Worm (Caenorhabditis elegans): ENCODE results near the gene Y94H6A.3.
A peak's percentile ranks its signal among the peaks of the same experiment; 100 is the strongest.

The Y94H6A.3 gene

DNA sequence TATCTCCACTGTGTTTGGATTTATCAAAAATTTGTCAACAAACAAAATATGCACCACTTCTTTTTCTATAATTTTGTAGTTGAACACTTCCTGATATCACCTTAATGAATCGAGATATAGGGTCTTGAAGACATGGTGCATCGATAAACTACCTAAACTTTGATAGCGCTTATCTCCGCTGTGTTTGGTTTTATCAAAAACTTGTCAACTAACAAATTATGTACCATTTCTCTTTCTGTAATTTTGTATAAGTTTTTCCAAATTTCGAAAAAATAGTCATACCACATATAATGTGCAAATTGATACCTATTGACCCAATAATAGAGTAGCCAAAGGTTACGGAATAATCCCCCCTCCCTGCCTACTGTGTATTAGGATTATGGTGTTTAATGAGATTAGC is 46.2 kb upstream of the Y94H6A.3 start:
- TF ChIP-seq elt-2 (tag; optimal IDR thresholded peaks at IDR 0.05) (peak; percentile 68), K09A11.1 (tag; optimal IDR thresholded peaks at IDR 0.05; ENCODE audit: insufficient read depth) (no peak)

ce11 chrIV:2634992-2635391 is 41.3 kb upstream of the Y94H6A.3 start:
- no peak for TF ChIP-seq nfya-1 (tag; optimal IDR thresholded peaks at IDR 0.05)

- no peak for TF ChIP-seq ceh-2 (tag; optimal IDR thresholded peaks at IDR 0.05)
- peak; percentile 16 for TF ChIP-seq nhr-232 (tag; optimal IDR thresholded peaks at IDR 0.05)
- no peak for TF ChIP-seq npax-4 (tag; optimal IDR thresholded peaks at IDR 0.05)
- TF ChIP-seq pha-2 (tag; optimal IDR thresholded peaks at IDR 0.05) = peak; percentile 47
- no peak for TF ChIP-seq dve-1 (tag; optimal IDR thresholded peaks at IDR 0.05)
- TF ChIP-seq unc-86 (tag; optimal IDR thresholded peaks at IDR 0.05) = peak; percentile 43
- no peak for TF ChIP-seq lim-6 (tag; optimal IDR thresholded peaks at IDR 0.05)
- no peak for TF ChIP-seq pat-9 (tag; optimal IDR thresholded peaks at IDR 0.05)
- no peak for TF ChIP-seq pax-1 (tag; optimal IDR thresholded peaks at IDR 0.05)
- no peak for TF ChIP-seq ceh-22 (tag; optimal IDR thresholded peaks at IDR 0.05)
- no peak for TF ChIP-seq fkh-10 (GFP tag; optimal IDR thresholded peaks at IDR 0.05)
- peak; percentile 63 for TF ChIP-seq K02D7.2 (tag; optimal IDR thresholded peaks at IDR 0.05)
- no peak for TF ChIP-seq F13H6.1 (tag; optimal IDR thresholded peaks at IDR 0.05)
- TF ChIP-seq ttx-3 (tag; optimal IDR thresholded peaks at IDR 0.05) = peak; percentile 56
- no peak for TF ChIP-seq odd-2 (tag; optimal IDR thresholded peaks at IDR 0.05)
- TF ChIP-seq ets-4 (tag; optimal IDR thresholded peaks at IDR 0.05) = no peak
- TF ChIP-seq sox-4 (tag; optimal IDR thresholded peaks at IDR 0.05) = peak; percentile 38
- no peak for TF ChIP-seq ceh-18 (tag; optimal IDR thresholded peaks at IDR 0.05)
- no peak for TF ChIP-seq mec-3 (tag; optimal IDR thresholded peaks at IDR 0.05; ENCODE audit: borderline replicate concordance)
- no peak for TF ChIP-seq fkh-6 (tag; optimal IDR thresholded peaks at IDR 0.05)
- TF ChIP-seq elt-4 (tag; optimal IDR thresholded peaks at IDR 0.05) = no peak
- TF ChIP-seq tbx-2 (tag; optimal IDR thresholded peaks at IDR 0.05) = peak; percentile 42
- no peak for TF ChIP-seq ceh-30 (tag; optimal IDR thresholded peaks at IDR 0.05)
- no peak for TF ChIP-seq madf-2 (tag; optimal IDR thresholded peaks at IDR 0.05)
- TF ChIP-seq sdc-2 (tag; optimal IDR thresholded peaks at IDR 0.05) = no peak
- TF ChIP-seq nfya-1 (tag; optimal IDR thresholded peaks at IDR 0.05) = no peak
- TF ChIP-seq K09A11.1 (tag; optimal IDR thresholded peaks at IDR 0.05; ENCODE audit: insufficient read depth) = no peak
- TF ChIP-seq hlh-30 (tag; optimal IDR thresholded peaks at IDR 0.05; ENCODE audit: insufficient read depth) = no peak
- TF ChIP-seq ama-1 (optimal IDR thresholded peaks at IDR 0.05) = no peak
- TF ChIP-seq hlh-6 (tag; optimal IDR thresholded peaks at IDR 0.05) = no peak
- TF ChIP-seq elt-2 (tag; optimal IDR thresholded peaks at IDR 0.05) = peak; percentile 40
- peak; percentile 92 for TF ChIP-seq ceh-48 (tag; optimal IDR thresholded peaks at IDR 0.05)
- TF ChIP-seq fax-1 (tag; optimal IDR thresholded peaks at IDR 0.05) = no peak
- peak; percentile 61 for TF ChIP-seq che-1 (tag; optimal IDR thresholded peaks at IDR 0.05)
- TF ChIP-seq sox-2 (GFP tag; IDR thresholded peaks at IDR 0.05) = no peak
- peak; percentile 9 for TF ChIP-seq ztf-16 (tag; optimal IDR thresholded peaks at IDR 0.05)
- TF ChIP-seq pha-4 (tag; optimal IDR thresholded peaks at IDR 0.05) = no peak
- TF ChIP-seq C08G9.2 (tag; optimal IDR thresholded peaks at IDR 0.05) = peak; percentile 36
- TF ChIP-seq hlh-15 (tag; optimal IDR thresholded peaks at IDR 0.05) = no peak
- 0 out of 2 replicates have a peak, but pooled peaks have one; percentile 43 for TF ChIP-seq ceh-45 (GFP tag; IDR thresholded peaks at IDR 0.05)
- peak; percentile 40 for TF ChIP-seq ceh-6 (GFP tag; optimal IDR thresholded peaks at IDR 0.05)
- TF ChIP-seq ceh-31 (tag; optimal IDR thresholded peaks at IDR 0.05) = peak; percentile 4
- peak; percentile 14 for TF ChIP-seq ceh-34 (tag; optimal IDR thresholded peaks at IDR 0.05)
- TF ChIP-seq rnt-1 (tag; optimal IDR thresholded peaks at IDR 0.05) = peak; percentile 11
- no peak for TF ChIP-seq unc-55 (GFP tag; optimal IDR thresholded peaks at IDR 0.05)
- TF ChIP-seq nhr-11 (tag; optimal IDR thresholded peaks at IDR 0.05) = no peak
- no peak for TF ChIP-seq ceh-19 (GFP tag; optimal IDR thresholded peaks at IDR 0.05)
- TF ChIP-seq T23F11.4 (GFP tag; optimal IDR thresholded peaks at IDR 0.05) = peak; percentile 50
Measured at ce11 chrIV:2639666-2640273, 36.5 kb upstream of the Y94H6A.3 start.
